Fruit fly (Drosophila melanogaster): ENCODE measurements around the gene CG13606.

Gene CG13606

DNA sequence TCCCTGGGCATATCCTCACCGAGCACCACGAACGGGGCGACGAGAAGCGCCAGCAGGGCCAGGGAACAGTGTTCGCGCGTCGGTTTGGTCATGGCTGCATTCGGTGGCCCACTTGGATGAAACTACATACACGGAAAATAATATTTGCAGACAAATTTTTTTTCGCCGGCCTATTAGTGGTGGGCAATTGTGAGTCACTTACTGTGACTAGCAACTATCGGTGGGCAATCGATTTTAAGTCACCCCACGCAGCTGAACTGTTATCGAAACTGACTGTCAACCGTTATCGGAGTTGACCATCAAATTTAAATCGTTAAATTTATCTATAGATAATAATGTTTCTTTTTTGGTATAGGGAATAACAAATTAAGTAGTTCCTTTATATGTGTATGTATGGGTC lies 3.1 kb upstream of the CG13606 start, which contains the start of gene CG5510 (continued):
- peak; percentile 62 for TF ChIP-seq Side (GFP tag; optimal IDR thresholded peaks at IDR 0.05)
- TF ChIP-seq H15 (GFP tag; IDR thresholded peaks at IDR 0.05), result no peak

dm6 chr3R:24186188-24186587 lies 13.8 kb downstream of the CG13606 start, which contains the start of gene mora:
Gene mora, plus strand, starts transcription at chr3R:24186359.
- TF ChIP-seq Eip74EF (GFP tag; optimal IDR thresholded peaks at IDR 0.05), result no peak
- TF ChIP-seq zfh1 (GFP tag; IDR thresholded peaks at IDR 0.05), result no peak
- TF ChIP-seq Mrtf (GFP tag; IDR thresholded peaks at IDR 0.05), result no peak
- TF ChIP-seq Bgb (GFP tag; IDR thresholded peaks at IDR 0.05; ENCODE audit: partially characterized antibody), result no peak
- TF ChIP-seq bigmax (GFP tag; optimal IDR thresholded peaks at IDR 0.05), result peak; percentile 13
- TF ChIP-seq Awh (GFP tag; IDR thresholded peaks at IDR 0.05), result no peak
- no peak for TF ChIP-seq Fer2 (tag; optimal IDR thresholded peaks at IDR 0.05)
- no peak for TF ChIP-seq nerfin-2 (GFP tag; IDR thresholded peaks at IDR 0.05; ENCODE audit: partially characterized antibody)
- no peak for TF ChIP-seq CG10321 (GFP tag; IDR thresholded peaks at IDR 0.05)
- TF ChIP-seq ken (GFP tag; IDR thresholded peaks at IDR 0.05), result no peak
- peak; percentile 40 for TF ChIP-seq CG14710 (tag; optimal IDR thresholded peaks at IDR 0.05)
- TF ChIP-seq prd (optimal IDR thresholded peaks at IDR 0.05), result no peak
- TF ChIP-seq prd (GFP tag; IDR thresholded peaks at IDR 0.05), result no peak
- TF ChIP-seq CG2678 (tag; optimal IDR thresholded peaks at IDR 0.05), result no peak
- TF ChIP-seq CG10267 (tag; optimal IDR thresholded peaks at IDR 0.05), result peak; percentile 22
- TF ChIP-seq lilli (GFP tag; optimal IDR thresholded peaks at IDR 0.05), result no peak
- no peak for TF ChIP-seq bcd (GFP tag; optimal IDR thresholded peaks at IDR 0.05)
- TF ChIP-seq CG15073 (GFP tag; optimal IDR thresholded peaks at IDR 0.05), result no peak
- peak; percentile 11 for TF ChIP-seq wek (GFP tag; optimal IDR thresholded peaks at IDR 0.05)
- TF ChIP-seq CG7271 (tag; optimal IDR thresholded peaks at IDR 0.05), result no peak
- no peak for TF ChIP-seq CG17912 (GFP tag; optimal IDR thresholded peaks at IDR 0.05)
- TF ChIP-seq CG34376 (GFP tag; optimal IDR thresholded peaks at IDR 0.05), result no peak
- TF ChIP-seq CG17802 (tag; optimal IDR thresholded peaks at IDR 0.05), result no peak
- no peak for TF ChIP-seq MTF-1 (GFP tag; optimal IDR thresholded peaks at IDR 0.05; ENCODE audit: borderline replicate concordance)
- TF ChIP-seq CG17612 (GFP tag; IDR thresholded peaks at IDR 0.05), result no peak
- peak; percentile 40 for TF ChIP-seq Sin3A (optimal IDR thresholded peaks at IDR 0.05)
- no peak for TF ChIP-seq vnd (GFP tag; IDR thresholded peaks at IDR 0.05; ENCODE audit: partially characterized antibody)
- no peak for TF ChIP-seq CG6175 (GFP tag; IDR thresholded peaks at IDR 0.05)
- TF ChIP-seq CG9437 (GFP tag; optimal IDR thresholded peaks at IDR 0.05), result peak; percentile 22
- no peak for TF ChIP-seq Max (GFP tag; optimal IDR thresholded peaks at IDR 0.05)
- TF ChIP-seq Trl (optimal IDR thresholded peaks at IDR 0.05), result no peak
- TF ChIP-seq Trl (GFP tag; optimal IDR thresholded peaks at IDR 0.05), result no peak
- TF ChIP-seq CG14965 (GFP tag; optimal IDR thresholded peaks at IDR 0.05; ENCODE audit: borderline replicate concordance), result no peak
- TF ChIP-seq unc-4 (GFP tag; IDR thresholded peaks at IDR 0.05; ENCODE audit: partially characterized antibody), result peak; percentile 16; the same call in 1 of the 2 replicates
- TF ChIP-seq Elba2 (GFP tag; optimal IDR thresholded peaks at IDR 0.05), result no peak
- TF ChIP-seq p53 (GFP tag; optimal IDR thresholded peaks at IDR 0.05), result no peak
- TF ChIP-seq Ets97D (GFP tag; optimal IDR thresholded peaks at IDR 0.05), result peak; percentile 17
- peak; percentile 50 for TF ChIP-seq CG2116 (GFP tag; optimal IDR thresholded peaks at IDR 0.05)
- TF ChIP-seq tgo (GFP tag; IDR thresholded peaks at IDR 0.05), result no peak
- peak; percentile 65 for TF ChIP-seq pzg (GFP tag; optimal IDR thresholded peaks at IDR 0.05)
- peak; percentile 69 for TF ChIP-seq CG4617 (GFP tag; optimal IDR thresholded peaks at IDR 0.05; ENCODE audit: borderline replicate concordance)
- TF ChIP-seq CG17361 (GFP tag; IDR thresholded peaks at IDR 0.05), result no peak
- TF ChIP-seq Six4 (GFP tag; optimal IDR thresholded peaks at IDR 0.05), result no peak
- peak; percentile 59 for TF ChIP-seq CG1603 (tag; optimal IDR thresholded peaks at IDR 0.05)
- TF ChIP-seq Sox102F (GFP tag; optimal IDR thresholded peaks at IDR 0.05), result no peak
- no peak for TF ChIP-seq CG4328 (GFP tag; optimal IDR thresholded peaks at IDR 0.05)
- TF ChIP-seq pfk (GFP tag; optimal IDR thresholded peaks at IDR 0.05), result no peak
- peak; percentile 15 for TF ChIP-seq phol (tag; optimal IDR thresholded peaks at IDR 0.05)

Data from whole organism, embryonic.